Fruit fly (Drosophila melanogaster) whole organism, prepupa: Measurements from ENCODE around the gene CG9733.

Experiments
- CG10631 ChIP-seq: fragments of 200-800 bp; sonication (Bioruptor generic); optimal IDR thresholded peaks from 2 replicates; lab custom pipeline; 2016; ENCODE audit warnings: missing biosample characterization, missing genetic modification characterization
- CG10669 ChIP-seq: fragments of 200-800 bp; sonication (Bioruptor generic); optimal IDR thresholded peaks from 3 replicates; lab custom pipeline; 2018; ENCODE audit warnings: missing biosample characterization, mild to moderate bottlenecking, missing genetic modification characterization, moderate library complexity
- CG11902 ChIP-seq: fragments of 200-800 bp; sonication (Bioruptor generic); optimal IDR thresholded peaks from 3 replicates; lab custom pipeline; 2016; ENCODE audit warnings: missing biosample characterization, missing genetic modification characterization
- CG15336 ChIP-seq: fragments of 200-800 bp; sonication (Bioruptor generic); IDR thresholded peaks from 2 replicates; pipeline ENCODE4 v1.3.6; 2022; ENCODE audit warnings: missing biosample characterization, missing genetic modification characterization
- CG1621 ChIP-seq: fragments of 200-800 bp; sonication (Bioruptor generic); optimal IDR thresholded peaks from 3 replicates; lab custom pipeline; 2018; ENCODE audit warnings: missing biosample characterization, mild to moderate bottlenecking, missing genetic modification characterization
- CG16779 ChIP-seq: fragments of 200-800 bp; sonication (Bioruptor generic); optimal IDR thresholded peaks from 3 replicates; lab custom pipeline; 2017; ENCODE audit warnings: missing biosample characterization, mild to moderate bottlenecking, missing genetic modification characterization
- CG3032 ChIP-seq: fragments of 200-800 bp; optimal IDR thresholded peaks from 2 replicates; lab custom pipeline; 2019; ENCODE audit warnings: missing biosample characterization, mild to moderate bottlenecking, missing genetic modification characterization, moderate library complexity
- CG31627 ChIP-seq: fragments of 200-800 bp; sonication (Bioruptor generic); optimal IDR thresholded peaks from 3 replicates; lab custom pipeline; 2016; ENCODE audit warnings: missing biosample characterization, missing genetic modification characterization
- CG32006 ChIP-seq: fragments of 200-800 bp; sonication (Bioruptor generic); optimal IDR thresholded peaks from 3 replicates; lab custom pipeline; 2017; ENCODE audit warnings: missing biosample characterization, mild to moderate bottlenecking, missing genetic modification characterization
- CG3919 ChIP-seq: fragments of 200-800 bp; sonication (Bioruptor generic); optimal IDR thresholded peaks from 3 replicates; lab custom pipeline; 2016; ENCODE audit warnings: missing biosample characterization, missing genetic modification characterization
- CG6163 ChIP-seq: fragments of 200-800 bp; sonication (Bioruptor generic); IDR thresholded peaks from 3 replicates; pipeline ENCODE4 v1.3.6; 2022; ENCODE audit warnings: missing biosample characterization, missing genetic modification characterization
- CG6276 ChIP-seq: fragments of 200-800 bp; sonication (Bioruptor generic); optimal IDR thresholded peaks from 2 replicates; lab custom pipeline; 2017; ENCODE audit warnings: missing biosample characterization, mild to moderate bottlenecking, missing genetic modification characterization
- CG6792 ChIP-seq: fragments of 200-800 bp; sonication (Bioruptor generic); optimal IDR thresholded peaks from 3 replicates; lab custom pipeline; 2016; ENCODE audit warnings: missing biosample characterization, missing genetic modification characterization
- CG6808 ChIP-seq: fragments of 200-800 bp; sonication (Bioruptor generic); optimal IDR thresholded peaks from 3 replicates; lab custom pipeline; 2017; ENCODE audit warnings: missing biosample characterization, missing genetic modification characterization, mild to moderate bottlenecking, moderate library complexity, missing genetic modification reagents
- CG6854 ChIP-seq: fragments of 200-800 bp; sonication (Bioruptor generic); optimal IDR thresholded peaks from 2 replicates; lab custom pipeline; 2017; ENCODE audit warnings: missing biosample characterization, mild to moderate bottlenecking, missing genetic modification characterization
- CG7368 ChIP-seq: fragments of 200-800 bp; sonication (Bioruptor generic); optimal IDR thresholded peaks from 3 replicates; lab custom pipeline; 2016; ENCODE audit warnings: missing biosample characterization, missing genetic modification characterization
- CG8119 ChIP-seq: fragments of 200-800 bp; sonication (Bioruptor generic); IDR thresholded peaks from 3 replicates; pipeline ENCODE4 v1.3.6; 2022; ENCODE audit warnings: missing biosample characterization, missing genetic modification characterization
- CG8319 ChIP-seq: fragments of 200-800 bp; sonication (Bioruptor generic); optimal IDR thresholded peaks from 3 replicates; lab custom pipeline; 2016; ENCODE audit warnings: missing biosample characterization, missing genetic modification characterization
- CG8632 ChIP-seq: fragments of 200-800 bp; sonication (Bioruptor generic); optimal IDR thresholded peaks from 3 replicates; lab custom pipeline; 2016; ENCODE audit warnings: missing biosample characterization, missing genetic modification characterization
- CG9139 ChIP-seq: fragments of 200-800 bp; sonication (Bioruptor generic); optimal IDR thresholded peaks from 3 replicates; lab custom pipeline; 2017; ENCODE audit warnings: missing biosample characterization, mild to moderate bottlenecking, missing genetic modification characterization
- Eip75B ChIP-seq: fragments of 200-800 bp; sonication (Bioruptor generic); optimal IDR thresholded peaks from 3 replicates; lab custom pipeline; 2016; ENCODE audit warnings: missing biosample characterization, missing genetic modification characterization
- Eip78C ChIP-seq: fragments of 200-800 bp; sonication (Bioruptor generic); peaks from one replicate; lab custom pipeline; 2016; ENCODE audit warnings: missing biosample characterization, missing genetic modification characterization
- Ets21C ChIP-seq: fragments of 200-800 bp; sonication (Bioruptor generic); optimal IDR thresholded peaks from 3 replicates; lab custom pipeline; 2016; ENCODE audit warnings: missing biosample characterization, missing genetic modification characterization
- Gug ChIP-seq: fragments of 200-800 bp; sonication (Bioruptor generic); IDR thresholded peaks from 2 replicates; pipeline ENCODE4 v1.3.6; 2022; ENCODE audit warnings: missing biosample characterization, missing genetic modification characterization
- Hr38 ChIP-seq: sonication (Bioruptor generic); optimal IDR thresholded peaks from 2 replicates; lab custom pipeline; 2016; ENCODE audit warnings: missing biosample characterization, missing genetic modification characterization
- Hr39 ChIP-seq: fragments of 200-800 bp; sonication (Bioruptor generic); optimal IDR thresholded peaks from 2 replicates; lab custom pipeline; 2016; ENCODE audit warnings: missing biosample characterization, missing genetic modification characterization
- Hr4 ChIP-seq: fragments of 200-800 bp; sonication (Bioruptor generic); optimal IDR thresholded peaks from 3 replicates; lab custom pipeline; 2016; ENCODE audit warnings: missing biosample characterization, missing genetic modification characterization
- Lpt ChIP-seq: fragments of 200-800 bp; sonication (Bioruptor generic); optimal IDR thresholded peaks from 3 replicates; lab custom pipeline; 2016; ENCODE audit warnings: missing biosample characterization, missing genetic modification characterization
- Met ChIP-seq: fragments of 200-800 bp; sonication (Bioruptor generic); optimal IDR thresholded peaks from 3 replicates; lab custom pipeline; 2016; ENCODE audit warnings: missing biosample characterization, missing genetic modification characterization
- OdsH ChIP-seq: fragments of 200-800 bp; sonication (Bioruptor generic); optimal IDR thresholded peaks from 3 replicates; lab custom pipeline; 2016; ENCODE audit warnings: missing biosample characterization, missing genetic modification characterization
- Smox ChIP-seq: fragments of 200-800 bp; sonication (Bioruptor generic); optimal IDR thresholded peaks from 3 replicates; lab custom pipeline; 2016; ENCODE audit warnings: missing biosample characterization, missing genetic modification characterization
- Sox102F ChIP-seq: fragments of 200-800 bp; sonication (Bioruptor generic); optimal IDR thresholded peaks from 2 replicates; lab custom pipeline; 2016; ENCODE audit warnings: missing biosample characterization, mild to moderate bottlenecking, missing genetic modification characterization
- Sox14 ChIP-seq: fragments of 200-800 bp; sonication (Bioruptor generic); optimal IDR thresholded peaks from 3 replicates; lab custom pipeline; 2016; ENCODE audit warnings: missing biosample characterization, missing genetic modification characterization
- achi ChIP-seq: fragments of 200-800 bp; sonication (Bioruptor generic); optimal IDR thresholded peaks from 3 replicates; lab custom pipeline; 2016; ENCODE audit warnings: missing biosample characterization, missing genetic modification characterization
- acj6 ChIP-seq: fragments of 200-800 bp; sonication (Bioruptor generic); optimal IDR thresholded peaks from 3 replicates; lab custom pipeline; 2016; ENCODE audit warnings: missing biosample characterization, missing genetic modification characterization
- cyc ChIP-seq: fragments of 200-800 bp; sonication (Bioruptor generic); optimal IDR thresholded peaks from 3 replicates; lab custom pipeline; 2016; ENCODE audit warnings: missing biosample characterization, missing genetic modification characterization
- dac ChIP-seq: fragments of 200-800 bp; sonication (Bioruptor generic); optimal IDR thresholded peaks from 2 replicates; lab custom pipeline; 2017; ENCODE audit warnings: missing biosample characterization, mild to moderate bottlenecking, missing genetic modification characterization
- dsx ChIP-seq: fragments of 200-800 bp; optimal IDR thresholded peaks from 3 replicates; lab custom pipeline; 2019; ENCODE audit warnings: missing biosample characterization, mild to moderate bottlenecking, missing genetic modification characterization, moderate library complexity; ENCODE audit not compliant: poor library complexity, severe bottlenecking
- eg ChIP-seq: fragments of 200-800 bp; sonication (Bioruptor generic); IDR thresholded peaks from 3 replicates; pipeline ENCODE4 v1.3.6; 2022; ENCODE audit warnings: missing biosample characterization, missing genetic modification characterization
- fd59A ChIP-seq: fragments of 200-800 bp; sonication (Bioruptor generic); optimal IDR thresholded peaks from 2 replicates; lab custom pipeline; 2017; ENCODE audit warnings: missing biosample characterization, mild to moderate bottlenecking, missing genetic modification characterization, missing genetic modification reagents
- fd85E ChIP-seq: fragments of 200-800 bp; sonication (Bioruptor generic); optimal IDR thresholded peaks from 3 replicates; lab custom pipeline; 2016; ENCODE audit warnings: missing biosample characterization, missing genetic modification characterization
- fkh ChIP-seq: fragments of 200-800 bp; sonication (Bioruptor generic); optimal IDR thresholded peaks from 3 replicates; lab custom pipeline; 2017; ENCODE audit warnings: missing biosample characterization, mild to moderate bottlenecking, missing genetic modification characterization, moderate library complexity
- lz ChIP-seq: fragments of 200-800 bp; sonication (Bioruptor generic); optimal IDR thresholded peaks from 3 replicates; lab custom pipeline; 2016; ENCODE audit warnings: missing biosample characterization, missing genetic modification characterization
- net ChIP-seq: fragments of 200-800 bp; sonication (Bioruptor generic); optimal IDR thresholded peaks from 3 replicates; lab custom pipeline; 2016; ENCODE audit warnings: missing biosample characterization, missing genetic modification characterization
- pdm3 ChIP-seq: fragments of 200-800 bp; sonication (Bioruptor generic); optimal IDR thresholded peaks from 3 replicates; lab custom pipeline; 2016; ENCODE audit warnings: missing biosample characterization, missing genetic modification characterization
- salr ChIP-seq, 2 experiments: fragments of 200-800 bp; sonication (Bioruptor generic); optimal IDR thresholded peaks; 3 replicates each; lab custom pipeline; 2016 to 2018; ENCODE audit warnings: missing biosample characterization in 2 of 2, missing genetic modification characterization in 2 of 2, mild to moderate bottlenecking in 1 of 2
- spab ChIP-seq: fragments of 200-800 bp; sonication (Bioruptor generic); optimal IDR thresholded peaks from 2 replicates; lab custom pipeline; 2017; ENCODE audit warnings: missing biosample characterization, mild to moderate bottlenecking, missing genetic modification characterization, missing genetic modification reagents
- ss ChIP-seq, 2 experiments: fragments of 200-800 bp; sonication (Bioruptor generic); optimal IDR thresholded peaks; 2 replicates in 1 of 2; 3 replicates in 1 of 2; lab custom pipeline; 2017 to 2018; ENCODE audit warnings: mild to moderate bottlenecking in 2 of 2, missing biosample characterization in 2 of 2, missing genetic modification characterization in 2 of 2, moderate library complexity in 1 of 2
- svp ChIP-seq: fragments of 200-800 bp; sonication (Bioruptor generic); peaks from one replicate; lab custom pipeline; 2016; ENCODE audit warnings: missing biosample characterization, missing genetic modification characterization
- topi ChIP-seq: fragments of 200-800 bp; sonication (Bioruptor generic); optimal IDR thresholded peaks from 3 replicates; lab custom pipeline; 2016; ENCODE audit warnings: missing biosample characterization, missing genetic modification characterization
- vri ChIP-seq: fragments of 200-800 bp; sonication (Bioruptor generic); optimal IDR thresholded peaks from 3 replicates; lab custom pipeline; 2016; ENCODE audit warnings: missing biosample characterization, mild to moderate bottlenecking, missing genetic modification characterization

Gene CG9733

DNA sequence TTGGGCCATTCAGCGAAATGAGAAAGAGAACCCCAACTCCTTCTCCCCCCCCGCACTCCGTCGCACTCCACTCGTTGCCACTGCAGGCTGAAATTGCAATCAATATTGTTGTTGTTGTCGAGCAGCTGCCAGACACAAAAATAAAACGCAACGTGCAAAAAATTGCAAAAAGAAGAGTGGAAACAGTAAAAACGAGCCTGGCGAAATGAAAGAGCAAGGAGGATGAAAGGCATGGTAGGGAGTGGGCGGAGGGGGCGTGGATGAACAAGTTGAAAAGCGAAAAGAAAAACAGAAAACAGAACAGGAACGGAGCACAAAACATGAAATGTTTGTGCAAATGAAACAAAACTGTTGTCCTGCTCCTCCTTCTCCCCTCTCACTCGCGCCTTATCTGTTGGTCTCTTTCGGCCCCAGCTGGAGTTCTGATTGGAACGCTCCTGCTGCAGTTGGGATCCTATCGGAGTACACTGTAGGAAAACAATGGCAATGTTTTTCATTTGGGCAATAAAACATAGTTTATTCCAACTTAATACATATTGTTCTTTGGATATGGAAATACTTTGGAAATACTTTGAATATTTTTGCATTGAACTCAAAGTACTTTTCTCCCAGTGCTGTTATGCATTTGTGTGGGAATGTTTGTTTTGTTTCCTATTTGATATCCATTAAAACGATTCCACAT, 38.6 kb upstream of the CG9733 start:
- TF ChIP-seq Lpt (peak; percentile 64), achi (GFP tag; lab: Kevin White, UChicago) (peak; percentile 88), CG10669 (peak; percentile 86), CG3032 (peak; percentile 81), CG11902 (GFP tag; lab: Kevin White, UChicago) (peak; percentile 75), CG9139 (GFP tag; lab: Kevin White, UChicago) (peak; percentile 94), Sox102F (peak; percentile 91), Eip78C (GFP tag; lab: Kevin White, UChicago) (peak; percentile 95), CG15336 (GFP tag; lab: Robert Waterston, UW) (peak; percentile 80), CG8632 (GFP tag; lab: Kevin White, UChicago) (peak; percentile 83), pdm3 (GFP tag; lab: Kevin White, UChicago) (peak; percentile 86), CG6792 (GFP tag; lab: Kevin White, UChicago) (peak; percentile 86), CG6808 (GFP tag; lab: Kevin White, UChicago) (peak; percentile 93), Met (GFP tag; lab: Kevin White, UChicago) (peak; percentile 93), Hr39 (GFP tag; lab: Kevin White, UChicago) (peak; percentile 95), OdsH (GFP tag; lab: Kevin White, UChicago) (peak; percentile 92), topi (GFP tag; lab: Kevin White, UChicago) (peak; percentile 88), salr (GFP tag; optimal IDR thresholded peaks at IDR 0.05; lab: Kevin White, UChicago) (peak; percentile 66 to 68), CG10631 (GFP tag; lab: Kevin White, UChicago) (peak; percentile 88), Hr38 (GFP tag; lab: Kevin White, UChicago) (no peak), Sox14 (GFP tag; lab: Kevin White, UChicago) (peak; percentile 92), CG6276 (GFP tag; lab: Kevin White, UChicago) (peak; percentile 40), cyc (GFP tag; lab: Kevin White, UChicago) (peak; percentile 92), vri (GFP tag; lab: Kevin White, UChicago) (peak; percentile 78), CG8319 (GFP tag; lab: Kevin White, UChicago) (peak; percentile 80), CG16779 (peak; percentile 2), CG6854 (GFP tag; lab: Kevin White, UChicago) (peak; percentile 93), fkh (no peak), CG3919 (GFP tag; lab: Kevin White, UChicago) (peak; percentile 92), CG8119 (GFP tag; lab: Robert Waterston, UW) (peak; percentile 79), spab (GFP tag; lab: Kevin White, UChicago) (peak; percentile 83), Hr4 (GFP tag; lab: Kevin White, UChicago) (peak; percentile 78), eg (GFP tag; lab: Robert Waterston, UW) (peak; percentile 79), lz (GFP tag; lab: Kevin White, UChicago) (peak; percentile 91), Gug (GFP tag; lab: Robert Waterston, UW) (peak; percentile 42; the same call in 1 of the 2 replicates), fd59A (GFP tag; lab: Kevin White, UChicago) (peak; percentile 69), CG31627 (peak; percentile 92), svp (peak; percentile 94), dsx (GFP tag; lab: Kevin White, UChicago) (peak; percentile 84), dac (GFP tag; lab: Kevin White, UChicago) (peak; percentile 16), ss (GFP tag; optimal IDR thresholded peaks at IDR 0.05; lab: Kevin White, UChicago) (peak; percentile 93 to 98), net (GFP tag; lab: Kevin White, UChicago) (peak; percentile 65), Smox (peak; percentile 91), CG32006 (GFP tag; lab: Kevin White, UChicago) (peak; percentile 86), Ets21C (GFP tag; lab: Kevin White, UChicago) (peak; percentile 87), Eip75B (GFP tag; lab: Kevin White, UChicago) (peak; percentile 85), CG6163 (GFP tag; lab: Robert Waterston, UW) (peak; percentile 81), CG1621 (tag; lab: Kevin White, UChicago) (peak; percentile 73), fd85E (peak; percentile 65), CG7368 (GFP tag; lab: Kevin White, UChicago) (peak; percentile 62), acj6 (GFP tag; lab: Kevin White, UChicago) (peak; percentile 92)
